Fruit fly (Drosophila melanogaster) whole organism, prepupa: ENCODE results near the gene UQCR-14.

Experiments used
- Blimp-1 ChIP-seq: fragments of 200-800 bp; sonication (Bioruptor generic); optimal IDR thresholded peaks from 3 replicates; lab custom pipeline; 2017; ENCODE audit warnings: missing biosample characterization, missing genetic modification characterization, mild to moderate bottlenecking, moderate library complexity, missing genetic modification reagents
- CG16779 ChIP-seq: fragments of 200-800 bp; sonication (Bioruptor generic); optimal IDR thresholded peaks from 3 replicates; lab custom pipeline; 2017; ENCODE audit warnings: missing biosample characterization, mild to moderate bottlenecking, missing genetic modification characterization
- CG31627 ChIP-seq: fragments of 200-800 bp; sonication (Bioruptor generic); optimal IDR thresholded peaks from 3 replicates; lab custom pipeline; 2016; ENCODE audit warnings: missing biosample characterization, missing genetic modification characterization
- CG3919 ChIP-seq: fragments of 200-800 bp; sonication (Bioruptor generic); optimal IDR thresholded peaks from 3 replicates; lab custom pipeline; 2016; ENCODE audit warnings: missing biosample characterization, missing genetic modification characterization
- CG4318 ChIP-seq: fragments of 200-800 bp; sonication (Bioruptor generic); optimal IDR thresholded peaks from 3 replicates; lab custom pipeline; 2017; ENCODE audit warnings: missing biosample characterization, mild to moderate bottlenecking, missing genetic modification characterization
- CG6163 ChIP-seq: fragments of 200-800 bp; sonication (Bioruptor generic); IDR thresholded peaks from 3 replicates; pipeline ENCODE4 v1.3.6; 2022; ENCODE audit warnings: missing biosample characterization, missing genetic modification characterization
- CG6276 ChIP-seq: fragments of 200-800 bp; sonication (Bioruptor generic); optimal IDR thresholded peaks from 2 replicates; lab custom pipeline; 2017; ENCODE audit warnings: missing biosample characterization, mild to moderate bottlenecking, missing genetic modification characterization
- CG8632 ChIP-seq: fragments of 200-800 bp; sonication (Bioruptor generic); optimal IDR thresholded peaks from 3 replicates; lab custom pipeline; 2016; ENCODE audit warnings: missing biosample characterization, missing genetic modification characterization
- Hr39 ChIP-seq: fragments of 200-800 bp; sonication (Bioruptor generic); optimal IDR thresholded peaks from 2 replicates; lab custom pipeline; 2016; ENCODE audit warnings: missing biosample characterization, missing genetic modification characterization
- Sox15 ChIP-seq: fragments of 200-800 bp; sonication (Bioruptor generic); optimal IDR thresholded peaks from 3 replicates; lab custom pipeline; 2016; ENCODE audit warnings: missing biosample characterization, missing genetic modification characterization
- achi ChIP-seq: fragments of 200-800 bp; sonication (Bioruptor generic); optimal IDR thresholded peaks from 3 replicates; lab custom pipeline; 2016; ENCODE audit warnings: missing biosample characterization, missing genetic modification characterization
- cyc ChIP-seq: fragments of 200-800 bp; sonication (Bioruptor generic); optimal IDR thresholded peaks from 3 replicates; lab custom pipeline; 2016; ENCODE audit warnings: missing biosample characterization, missing genetic modification characterization
- eg ChIP-seq: fragments of 200-800 bp; sonication (Bioruptor generic); IDR thresholded peaks from 3 replicates; pipeline ENCODE4 v1.3.6; 2022; ENCODE audit warnings: missing biosample characterization, missing genetic modification characterization

DNA sequence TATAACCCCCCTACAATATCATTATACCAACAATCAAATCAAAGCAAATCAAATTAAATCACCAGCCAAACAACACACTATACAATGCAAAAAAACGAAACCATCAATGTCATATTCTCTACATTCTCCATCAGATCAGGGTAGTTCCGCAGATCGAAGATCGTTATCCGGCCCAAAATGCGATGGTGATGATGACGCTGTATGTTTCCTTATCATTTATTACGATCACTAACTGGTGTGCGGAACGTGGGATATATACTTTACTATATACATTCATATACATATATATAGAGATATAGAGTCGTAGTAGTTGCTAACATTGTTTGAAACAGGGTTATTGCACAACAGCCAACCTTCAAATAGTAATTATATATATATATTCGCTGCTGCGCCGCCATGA, 4.8 kb upstream of the UQCR-14 start:
- no peak for TF ChIP-seq achi (GFP tag; lab: Kevin White, UChicago)
- TF ChIP-seq Hr39: no peak
- TF ChIP-seq CG16779 (tag; lab: Kevin White, UChicago): no peak
- TF ChIP-seq CG6276 (GFP tag; lab: Kevin White, UChicago): no peak
- TF ChIP-seq CG6163: no peak
- TF ChIP-seq CG4318 (GFP tag; lab: Kevin White, UChicago): no peak
- no peak for TF ChIP-seq CG3919 (GFP tag; lab: Kevin White, UChicago)
- no peak for TF ChIP-seq eg (GFP tag; lab: Robert Waterston, UW)
- TF ChIP-seq cyc (GFP tag; lab: Kevin White, UChicago): no peak
- TF ChIP-seq CG8632 (GFP tag; lab: Kevin White, UChicago): no peak
- TF ChIP-seq CG31627: no peak
- no peak for TF ChIP-seq Blimp-1 (GFP tag; lab: Kevin White, UChicago)
- no peak for TF ChIP-seq Sox15 (GFP tag; lab: Kevin White, UChicago)
